Fruit fly (Drosophila melanogaster) S2 (cell line): Measurements from ENCODE around the gene Polr3F.

Experiments used
- CG8478 ChIP-seq: fragments of >200 bp; optimal IDR thresholded peaks from 2 replicates; lab custom pipeline; 2018
- CTCF ChIP-seq, 2 experiments: fragments of >200 bp; optimal IDR thresholded peaks; 2 replicates each; lab custom pipeline; 2018

DNA sequence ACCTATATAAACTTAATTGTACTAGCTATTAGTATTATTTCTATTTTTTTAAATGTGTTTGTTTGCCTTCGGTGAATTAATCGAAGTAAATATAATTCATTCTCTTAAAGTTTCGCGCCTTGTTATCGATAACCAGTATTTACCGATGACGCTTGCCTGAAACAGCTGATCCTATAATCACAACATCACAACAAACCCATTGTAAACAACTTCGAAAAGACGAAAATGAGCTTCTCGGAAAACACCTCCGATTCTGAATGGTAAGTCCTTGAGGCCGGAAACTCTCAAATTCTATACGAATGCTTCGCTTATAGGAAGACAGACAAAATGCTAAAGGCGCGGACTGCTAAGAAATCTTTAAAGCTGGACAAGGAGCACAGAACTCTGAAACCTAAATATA, 12.8 kb upstream of the Polr3F start, which contains the start of gene CG34149:
- TF ChIP-seq CG8478 (lab: Kevin White, UChicago) (no peak), CTCF (optimal IDR thresholded peaks at IDR 0.05; lab: Kevin White, UChicago) (no peak)
